Worm (Caenorhabditis elegans): ENCODE data around the gene tag-153.

DNA sequence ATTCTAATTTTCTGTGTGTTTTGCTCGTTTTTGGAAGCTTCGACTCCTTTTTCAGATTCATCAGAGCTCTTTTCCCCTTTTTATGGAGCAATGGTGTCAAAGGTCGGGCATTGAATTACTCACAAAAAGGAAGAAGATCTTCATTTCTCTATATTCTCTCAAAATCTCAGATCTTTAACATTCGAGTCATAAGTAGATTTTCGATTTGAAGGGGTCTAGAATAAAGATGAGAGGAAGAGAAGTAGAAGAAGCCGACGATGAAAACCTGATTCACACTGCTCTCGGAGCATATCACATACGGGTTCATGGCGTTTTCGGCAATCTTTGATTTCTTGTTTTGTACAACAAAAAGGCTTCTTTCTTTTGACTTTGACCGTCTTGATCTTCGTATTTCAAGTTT is 10.5 kb upstream of the tag-153 start:
- TF ChIP-seq nhr-237 (tag; optimal IDR thresholded peaks at IDR 0.05) = no peak
- no peak for TF ChIP-seq nhr-12 (tag; optimal IDR thresholded peaks at IDR 0.05)
- no peak for TF ChIP-seq nhr-77 (tag; optimal IDR thresholded peaks at IDR 0.05)
- no peak for TF ChIP-seq ceh-28 (tag; optimal IDR thresholded peaks at IDR 0.05)
- TF ChIP-seq nhr-11 (tag; optimal IDR thresholded peaks at IDR 0.05) = no peak
- TF ChIP-seq nhr-76 (tag; optimal IDR thresholded peaks at IDR 0.05) = no peak
- no peak for TF ChIP-seq egl-27 (tag; optimal IDR thresholded peaks at IDR 0.05)
- TF ChIP-seq fkh-2 (tag; optimal IDR thresholded peaks at IDR 0.05) = no peak
- TF ChIP-seq ceh-9 (tag; optimal IDR thresholded peaks at IDR 0.05) = no peak
- TF ChIP-seq R02D3.7 (tag; optimal IDR thresholded peaks at IDR 0.05) = no peak
- no peak for TF ChIP-seq jun-1 (tag; optimal IDR thresholded peaks at IDR 0.05)
- TF ChIP-seq lin-39 (tag; optimal IDR thresholded peaks at IDR 0.05) = no peak
- TF ChIP-seq elt-3 (tag; optimal IDR thresholded peaks at IDR 0.05) = no peak
- TF ChIP-seq eor-1 (tag; optimal IDR thresholded peaks at IDR 0.05) = no peak
